Fruit fly (Drosophila melanogaster) whole organism, pupa: ENCODE measurements around the gene PolG2.

Experiments
- CG10348 ChIP-seq: fragments of 200-800 bp; sonication (Bioruptor generic); IDR thresholded peaks from 2 replicates; pipeline ENCODE4 v1.3.6; 2022; ENCODE audit warnings: missing biosample characterization, missing genetic modification characterization
- CG12605 ChIP-seq: fragments of 200-800 bp; sonication (Bioruptor generic); IDR thresholded peaks from 2 replicates; pipeline ENCODE4 v1.3.6; 2022; ENCODE audit warnings: missing biosample characterization, missing genetic modification characterization
- CG13204 ChIP-seq: fragments of 200-800 bp; sonication (Bioruptor generic); optimal IDR thresholded peaks from 2 replicates; lab custom pipeline; 2018; ENCODE audit warnings: missing biosample characterization, mild to moderate bottlenecking, missing genetic modification characterization, moderate library complexity
- CG14655 ChIP-seq: fragments of 200-800 bp; sonication (Bioruptor generic); optimal IDR thresholded peaks from 3 replicates; lab custom pipeline; 2017; ENCODE audit warnings: mild to moderate bottlenecking, missing biosample characterization, missing genetic modification reagents, missing genetic modification characterization
- CG15710 ChIP-seq: fragments of 200-800 bp; sonication (Bioruptor generic); optimal IDR thresholded peaks from 2 replicates; lab custom pipeline; 2018; ENCODE audit warnings: missing biosample characterization, mild to moderate bottlenecking, missing genetic modification characterization, moderate library complexity
- CG17806 ChIP-seq: fragments of 200-800 bp; sonication (Bioruptor generic); optimal IDR thresholded peaks from 2 replicates; lab custom pipeline; 2018; ENCODE audit warnings: missing biosample characterization, mild to moderate bottlenecking, missing genetic modification characterization, moderate library complexity
- CG32121 ChIP-seq: fragments of 200-800 bp; sonication (Bioruptor generic); IDR thresholded peaks from 2 replicates; pipeline ENCODE4 v1.3.6; 2022; ENCODE audit warnings: missing biosample characterization, missing genetic modification characterization
- CG34367 ChIP-seq: fragments of 200-800 bp; sonication (Bioruptor generic); optimal IDR thresholded peaks from 2 replicates; lab custom pipeline; 2018; ENCODE audit warnings: missing biosample characterization, mild to moderate bottlenecking, missing genetic modification characterization
- CG4496 ChIP-seq: fragments of 200-800 bp; sonication (Bioruptor generic); IDR thresholded peaks from 3 replicates; pipeline ENCODE4 v1.3.6; 2022; ENCODE audit warnings: missing biosample characterization, missing genetic modification characterization
- CG8159 ChIP-seq: fragments of 200-800 bp; sonication (Bioruptor generic); optimal IDR thresholded peaks from 3 replicates; lab custom pipeline; 2018; ENCODE audit warnings: missing biosample characterization, mild to moderate bottlenecking, missing genetic modification characterization, moderate library complexity
- CG8301 ChIP-seq: fragments of 200-800 bp; sonication (Bioruptor generic); optimal IDR thresholded peaks from 2 replicates; lab custom pipeline; 2018; ENCODE audit warnings: missing biosample characterization, mild to moderate bottlenecking, missing genetic modification characterization
- CG9948 ChIP-seq: fragments of 200-800 bp; sonication (Bioruptor generic); optimal IDR thresholded peaks from 2 replicates; lab custom pipeline; 2018; ENCODE audit warnings: missing biosample characterization, mild to moderate bottlenecking, missing genetic modification characterization, moderate library complexity
- D1 ChIP-seq: fragments of 200-800 bp; sonication (Bioruptor generic); optimal IDR thresholded peaks from 2 replicates; lab custom pipeline; 2018; ENCODE audit warnings: missing biosample characterization, mild to moderate bottlenecking, missing genetic modification characterization, moderate library complexity
- EcR ChIP-seq: fragments of 200-800 bp; sonication (Bioruptor generic); optimal IDR thresholded peaks from 3 replicates; lab custom pipeline; 2019; ENCODE audit warnings: missing biosample characterization, missing genetic modification characterization, mild to moderate bottlenecking, moderate library complexity, missing genetic modification reagents
- Ets98B ChIP-seq: fragments of 200-800 bp; sonication (Bioruptor generic); IDR thresholded peaks from 2 replicates; pipeline ENCODE4 v1.3.6; 2022; ENCODE audit warnings: missing biosample characterization, missing genetic modification characterization
- Pif1A ChIP-seq: fragments of 200-800 bp; sonication (Bioruptor generic); optimal IDR thresholded peaks from 3 replicates; lab custom pipeline; 2016; ENCODE audit warnings: missing biosample characterization, missing genetic modification characterization
- Pif1B ChIP-seq: fragments of 200-800 bp; sonication (Bioruptor generic); optimal IDR thresholded peaks from 3 replicates; lab custom pipeline; 2016; ENCODE audit warnings: missing biosample characterization, missing genetic modification characterization
- Snoo ChIP-seq: fragments of 200-800 bp; sonication (Bioruptor generic); optimal IDR thresholded peaks from 3 replicates; lab custom pipeline; 2017; ENCODE audit warnings: missing biosample characterization, mild to moderate bottlenecking, missing genetic modification characterization, inconsistent platforms
- fd96Ca ChIP-seq: fragments of 200-800 bp; sonication (Bioruptor generic); IDR thresholded peaks from 3 replicates; pipeline ENCODE4 v1.3.6; 2022; ENCODE audit warnings: missing biosample characterization, missing genetic modification characterization
- gl ChIP-seq: fragments of 200-800 bp; sonication (Bioruptor generic); optimal IDR thresholded peaks from 2 replicates; lab custom pipeline; 2018; ENCODE audit warnings: missing biosample characterization, mild to moderate bottlenecking, missing genetic modification characterization
- rn ChIP-seq: fragments of 200-800 bp; sonication (Bioruptor generic); IDR thresholded peaks from 2 replicates; pipeline ENCODE4 v1.3.6; 2022; ENCODE audit warnings: missing biosample characterization, missing genetic modification characterization

Gene PolG2

dm6 chr2L:13833058-13833457 lies at the start of gene PolG2, which contains the start of the genes GatC and Polr2C:
Gene PolG2 (minus strand): TSS chr2L:13833105.
Gene GatC (minus strand): TSS chr2L:13833105.
Gene Polr2C (plus strand): TSS chr2L:13833337.
- no peak for TF ChIP-seq CG4496 (GFP tag; lab: Robert Waterston, UW)
- TF ChIP-seq CG17806 (tag; lab: Kevin White, UChicago) = no peak
- no peak for TF ChIP-seq CG14655 (GFP tag; lab: Kevin White, UChicago)
- TF ChIP-seq CG10348 (GFP tag; lab: Robert Waterston, UW) = no peak
- TF ChIP-seq CG32121 = no peak
- peak; percentile 2 for TF ChIP-seq CG15710
- TF ChIP-seq, all 21 proteins: peak for 1

- peak; percentile 0 for TF ChIP-seq Pif1A (GFP tag; lab: Kevin White, UChicago)
- TF ChIP-seq gl (tag; lab: Kevin White, UChicago) = no peak
Measured at dm6 chr2L:13881939-13882338, 49.0 kb upstream of the PolG2 start.

- TF ChIP-seq fd96Ca (0 out of 3 replicates have a peak, but pooled peaks have one; percentile 33), CG13204 (GFP tag; lab: Kevin White, UChicago) (no peak), CG9948 (no peak)
- TF ChIP-seq, all 21 proteins: peak for 1
Measured at dm6 chr2L:13881387-13881902, 48.5 kb upstream of the PolG2 start.

dm6 chr2L:13878801-13879200 lies 45.9 kb upstream of the PolG2 start:
- no peak; the same call in 1 of the 2 replicates for TF ChIP-seq CG32121
- peak; percentile 72 for TF ChIP-seq CG4496 (GFP tag; lab: Robert Waterston, UW)
- TF ChIP-seq fd96Ca = peak; percentile 13; the same call in 1 of the 3 replicates
- no peak for TF ChIP-seq CG9948
- TF ChIP-seq CG15710 = no peak
- TF ChIP-seq EcR (GFP tag; lab: Kevin White, UChicago) = peak; percentile 25
- no peak for TF ChIP-seq CG8301 (tag; lab: Kevin White, UChicago)
- TF ChIP-seq CG12605 (GFP tag; lab: Robert Waterston, UW) = no peak; the same call in 1 of the 2 replicates
- peak; percentile 0 for TF ChIP-seq Snoo (tag; lab: Kevin White, UChicago)
- TF ChIP-seq D1 (tag; lab: Kevin White, UChicago) = peak; percentile 15
- no peak for TF ChIP-seq CG34367 (tag; lab: Kevin White, UChicago)
- peak; percentile 52 for TF ChIP-seq Ets98B (GFP tag; lab: Robert Waterston, UW)
- no peak for TF ChIP-seq Pif1B (GFP tag; lab: Kevin White, UChicago)
- no peak for TF ChIP-seq Pif1A (GFP tag; lab: Kevin White, UChicago)
- no peak for TF ChIP-seq rn
- no peak for TF ChIP-seq gl (tag; lab: Kevin White, UChicago)
- TF ChIP-seq CG8159 = no peak
- TF ChIP-seq CG17806 (tag; lab: Kevin White, UChicago) = no peak
- no peak for TF ChIP-seq CG10348 (GFP tag; lab: Robert Waterston, UW)

- TF ChIP-seq CG32121 = no peak
- TF ChIP-seq CG14655 (GFP tag; lab: Kevin White, UChicago) = no peak
- no peak for TF ChIP-seq Ets98B (GFP tag; lab: Robert Waterston, UW)
- no peak for TF ChIP-seq CG34367 (tag; lab: Kevin White, UChicago)
- no peak for TF ChIP-seq Pif1A (GFP tag; lab: Kevin White, UChicago)
- TF ChIP-seq CG10348 (GFP tag; lab: Robert Waterston, UW) = no peak
- TF ChIP-seq Snoo (tag; lab: Kevin White, UChicago) = no peak
Measured at dm6 chr2L:13877934-13878580, 45.2 kb upstream of the PolG2 start.

dm6 chr2L:13876698-13877097 lies 43.8 kb upstream of the PolG2 start:
- no peak for TF ChIP-seq rn
- TF ChIP-seq CG17806 (tag; lab: Kevin White, UChicago) = no peak
- TF ChIP-seq Snoo (tag; lab: Kevin White, UChicago) = no peak
- TF ChIP-seq CG14655 (GFP tag; lab: Kevin White, UChicago) = no peak
- no peak for TF ChIP-seq CG32121
- TF ChIP-seq EcR (GFP tag; lab: Kevin White, UChicago) = no peak
- TF ChIP-seq gl (tag; lab: Kevin White, UChicago) = no peak
- TF ChIP-seq CG9948 = no peak
- no peak for TF ChIP-seq CG12605 (GFP tag; lab: Robert Waterston, UW)
- no peak for TF ChIP-seq Pif1A (GFP tag; lab: Kevin White, UChicago)
- TF ChIP-seq CG34367 (tag; lab: Kevin White, UChicago) = no peak
- no peak for TF ChIP-seq CG8301 (tag; lab: Kevin White, UChicago)
- TF ChIP-seq fd96Ca = no peak
- no peak for TF ChIP-seq D1 (tag; lab: Kevin White, UChicago)
- no peak for TF ChIP-seq Ets98B (GFP tag; lab: Robert Waterston, UW)
- no peak for TF ChIP-seq CG4496 (GFP tag; lab: Robert Waterston, UW)

dm6 chr2L:13873147-13873546 lies 40.2 kb upstream of the PolG2 start:
- TF ChIP-seq CG15710 = no peak
